Worm (Caenorhabditis elegans) whole organism, L4 larva: ENCODE data around the gene F59G1.4.
"Not testable (repeated sequence)": the region's sequence is repeated elsewhere in the genome, so short reads cannot be mapped to it uniquely, and the experiment has no call there.

Experiments used
- F26F4.8 ChIP-seq: fragments of 200-800 bp; sonication (Bioruptor generic); conservative IDR thresholded peaks from 2 replicates; pipeline ENCODE4 v1.3.6; 2022; ENCODE audit warnings: missing genetic modification characterization, missing compliant biosample characterization
- F37D6.2 ChIP-seq: sonication (generic microtip); optimal IDR thresholded peaks from 2 replicates; lab custom pipeline; 2016; ENCODE audit warnings: mild to moderate bottlenecking, missing genetic modification characterization, missing compliant biosample characterization
- F49E8.2 ChIP-seq: sonication (generic microtip); optimal IDR thresholded peaks from 2 replicates; lab custom pipeline; 2016; ENCODE audit warnings: missing compliant biosample characterization, mild to moderate bottlenecking, missing genetic modification characterization, borderline replicate concordance
- R02D3.7 ChIP-seq: fragments of 150-350 bp; sonication (generic microtip); optimal IDR thresholded peaks from 3 replicates; lab custom pipeline; 2014; ENCODE audit warnings: missing biosample characterization, missing genetic modification characterization
- T20F7.1 ChIP-seq: fragments of 200-800 bp; sonication (Bioruptor generic); optimal IDR thresholded peaks from 2 replicates; lab custom pipeline; 2018; ENCODE audit warnings: mild to moderate bottlenecking, missing genetic modification characterization, missing compliant biosample characterization
- T26A8.4 ChIP-seq: fragments of 200-800 bp; sonication (Bioruptor generic); IDR thresholded peaks from 2 replicates; pipeline ENCODE4 v1.3.6; 2022; ENCODE audit warnings: missing genetic modification characterization, missing compliant biosample characterization
- aha-1 ChIP-seq: fragments of 150-350 bp; peaks from one replicate; lab custom pipeline; 2014; ENCODE audit warnings: missing biosample characterization, missing genetic modification characterization
- ama-1 ChIP-seq: fragments of 150-350 bp; optimal IDR thresholded peaks from 2 replicates; lab custom pipeline; 2014; ENCODE audit warnings: inconsistent platforms, mixed read lengths
- attf-4 ChIP-seq: sonication (generic microtip); optimal IDR thresholded peaks from 3 replicates; lab custom pipeline; 2017; ENCODE audit warnings: missing biosample characterization, missing genetic modification characterization
- ceh-62 ChIP-seq: sonication (generic microtip); optimal IDR thresholded peaks from 2 replicates; lab custom pipeline; 2017; ENCODE audit warnings: missing biosample characterization, missing genetic modification characterization
- daf-16 ChIP-seq, 3 experiments: sonication (generic microtip); optimal IDR thresholded peaks; 2 replicates each; lab custom pipeline; 2016 to 2017; ENCODE audit warnings: missing genetic modification characterization in 3 of 3, missing genetic modification reagents in 3 of 3, mild to moderate bottlenecking in 2 of 3, missing compliant biosample characterization in 2 of 3, missing biosample characterization in 1 of 3, moderate library complexity in 1 of 3
- dmd-8 ChIP-seq: fragments of 200-800 bp; sonication (Bioruptor generic); IDR thresholded peaks from 2 replicates; pipeline ENCODE4 v1.3.6; 2022; ENCODE audit warnings: missing genetic modification characterization, missing compliant biosample characterization
- dmd-9 ChIP-seq: fragments of 200-800 bp; sonication (Bioruptor generic); IDR thresholded peaks from 2 replicates; pipeline ENCODE4 v1.3.6; 2022; ENCODE audit warnings: missing genetic modification reagents, missing genetic modification characterization, missing compliant biosample characterization
- dve-1 ChIP-seq: sonication (generic microtip); optimal IDR thresholded peaks from 2 replicates; lab custom pipeline; 2017; ENCODE audit warnings: antibody characterized with exemption, mild to moderate bottlenecking, missing genetic modification characterization, missing compliant biosample characterization; ENCODE audit not compliant: insufficient read depth
- egl-43 ChIP-seq: fragments of 200-800 bp; sonication (Bioruptor generic); IDR thresholded peaks from 2 replicates; pipeline ENCODE4 v1.3.6; 2022; ENCODE audit warnings: missing genetic modification reagents, missing genetic modification characterization, missing compliant biosample characterization
- fkh-10 ChIP-seq: fragments of 150-350 bp; optimal IDR thresholded peaks from 2 replicates; lab custom pipeline; 2014; ENCODE audit warnings: missing biosample characterization, missing genetic modification reagents, missing genetic modification characterization
- fos-1 ChIP-seq: fragments of 150-350 bp; optimal IDR thresholded peaks from 2 replicates; lab custom pipeline; 2014; ENCODE audit warnings: missing biosample characterization, missing genetic modification characterization
- gei-8 ChIP-seq: fragments of 200-800 bp; sonication (Bioruptor generic); optimal IDR thresholded peaks from 2 replicates; lab custom pipeline; 2018; ENCODE audit warnings: mild to moderate bottlenecking, missing genetic modification characterization, missing compliant biosample characterization
- hif-1 ChIP-seq, 2 experiments: sonication (generic microtip); optimal IDR thresholded peaks; 2 replicates each; lab custom pipeline; 2016 to 2017; ENCODE audit warnings: missing compliant biosample characterization in 2 of 2, missing genetic modification characterization in 2 of 2, missing genetic modification reagents in 2 of 2, missing genotype in 2 of 2, mild to moderate bottlenecking in 1 of 2
- hlh-30 ChIP-seq: sonication (generic microtip); optimal IDR thresholded peaks from 2 replicates; lab custom pipeline; 2017; ENCODE audit warnings: antibody characterized with exemption, mild to moderate bottlenecking, missing genetic modification characterization, missing compliant biosample characterization; ENCODE audit not compliant: insufficient read depth
- jun-1 ChIP-seq: fragments of 150-350 bp; optimal IDR thresholded peaks from 2 replicates; lab custom pipeline; 2014; ENCODE audit warnings: missing biosample characterization, missing genetic modification reagents, missing genetic modification characterization
- lin-1 ChIP-seq: fragments of 200-800 bp; sonication (Bioruptor generic); IDR thresholded peaks from 2 replicates; pipeline ENCODE4 v1.3.6; 2022; ENCODE audit warnings: missing genetic modification reagents, missing genetic modification characterization, missing compliant biosample characterization
- lin-13 ChIP-seq: fragments of 150-350 bp; optimal IDR thresholded peaks from 2 replicates; lab custom pipeline; 2014; ENCODE audit warnings: missing biosample characterization, missing genetic modification reagents, missing genetic modification characterization
- lin-39 ChIP-seq: fragments of 150-350 bp; optimal IDR thresholded peaks from 2 replicates; lab custom pipeline; 2014; ENCODE audit warnings: missing biosample characterization, missing genetic modification reagents, missing genetic modification characterization
- lsy-2 ChIP-seq, 2 experiments: fragments of 150-350 bp in 1 of 2; sonication (generic microtip) in 1 of 2; optimal IDR thresholded peaks; 2 replicates each; lab custom pipeline; 2014 to 2017; ENCODE audit warnings: missing biosample characterization in 2 of 2, missing genetic modification characterization in 2 of 2
- madf-5 ChIP-seq, 2 experiments: fragments of 200-800 bp; sonication (Bioruptor generic); IDR thresholded peaks; 2 replicates each; pipeline ENCODE4 v1.3.6; 2022; ENCODE audit warnings: missing compliant biosample characterization in 2 of 2, missing genetic modification characterization in 2 of 2
- mdl-1 ChIP-seq, 2 experiments: fragments of 150-350 bp in 1 of 2; sonication (generic microtip) in 1 of 2; optimal IDR thresholded peaks; 2 replicates each; lab custom pipeline; 2014 to 2017; ENCODE audit warnings: missing biosample characterization in 2 of 2, missing genetic modification characterization in 2 of 2
- mep-1 ChIP-seq: fragments of 150-350 bp; sonication (generic microtip); optimal IDR thresholded peaks from 3 replicates; lab custom pipeline; 2014; ENCODE audit warnings: missing biosample characterization, missing genetic modification characterization
- mes-2 ChIP-seq: sonication (generic microtip); optimal IDR thresholded peaks from 2 replicates; lab custom pipeline; 2016; ENCODE audit warnings: missing genotype, mild to moderate bottlenecking, missing genetic modification characterization, missing compliant biosample characterization; ENCODE audit not compliant: poor library complexity, severe bottlenecking
- mxl-2 ChIP-seq: fragments of 200-800 bp; sonication (Bioruptor generic); conservative IDR thresholded peaks from 2 replicates; pipeline ENCODE4 v1.3.6; 2022; ENCODE audit warnings: missing genetic modification reagents, missing genetic modification characterization, missing compliant biosample characterization
- nhr-10 ChIP-seq: fragments of 150-350 bp; optimal IDR thresholded peaks from 2 replicates; lab custom pipeline; 2014; ENCODE audit warnings: missing biosample characterization, missing genetic modification characterization
- nhr-237 ChIP-seq: sonication (generic microtip); optimal IDR thresholded peaks from 2 replicates; lab custom pipeline; 2017; ENCODE audit warnings: missing biosample characterization, missing genetic modification characterization
- nhr-28 ChIP-seq: fragments of 150-350 bp; optimal IDR thresholded peaks from 2 replicates; lab custom pipeline; 2014; ENCODE audit warnings: missing biosample characterization, missing genetic modification characterization
- nhr-6 ChIP-seq: fragments of 150-350 bp; optimal IDR thresholded peaks from 2 replicates; lab custom pipeline; 2014; ENCODE audit warnings: missing biosample characterization, missing genetic modification characterization
- nhr-77 ChIP-seq: fragments of 150-350 bp; optimal IDR thresholded peaks from 2 replicates; lab custom pipeline; 2014; ENCODE audit warnings: missing biosample characterization, missing genetic modification characterization
- pha-4 ChIP-seq, 2 experiments: fragments of 150-350 bp in 1 of 2; fragments of 200-800 bp in 1 of 2; sonication (Bioruptor generic) in 1 of 2; IDR thresholded peaks in 1 of 2; optimal IDR thresholded peaks in 1 of 2; 2 replicates each; pipeline versions ENCODE4 v1.3.6 to Lab custom; 2014 to 2022; ENCODE audit warnings: missing genetic modification characterization in 2 of 2, missing genetic modification reagents in 2 of 2, missing biosample characterization in 1 of 2, missing compliant biosample characterization in 1 of 2
- pqm-1 ChIP-seq: sonication (generic microtip); optimal IDR thresholded peaks from 2 replicates; lab custom pipeline; 2017; ENCODE audit warnings: missing biosample characterization, missing genetic modification characterization
- saeg-2 ChIP-seq: fragments of 200-800 bp; sonication (Bioruptor generic); IDR thresholded peaks from 2 replicates; pipeline ENCODE4 v1.3.6; 2022; ENCODE audit warnings: missing genetic modification reagents, missing genetic modification characterization, missing compliant biosample characterization
- sdz-12 ChIP-seq: fragments of 200-800 bp; sonication (Bioruptor generic); optimal IDR thresholded peaks from 2 replicates; lab custom pipeline; 2018; ENCODE audit warnings: mild to moderate bottlenecking, missing genetic modification characterization, missing compliant biosample characterization
- tra-1 ChIP-seq: fragments of 200-800 bp; sonication (Bioruptor generic); IDR thresholded peaks from 2 replicates; pipeline ENCODE4 v1.3.6; 2022; ENCODE audit warnings: missing genetic modification reagents, missing genetic modification characterization, missing compliant biosample characterization
- unc-130 ChIP-seq: sonication (generic microtip); optimal IDR thresholded peaks from 2 replicates; lab custom pipeline; 2016; ENCODE audit warnings: missing genetic modification reagents, missing genetic modification characterization, missing compliant biosample characterization
- vab-7 ChIP-seq: fragments of 200-800 bp; sonication (Bioruptor generic); IDR thresholded peaks from 2 replicates; pipeline ENCODE4 v1.3.6; 2022; ENCODE audit warnings: missing genetic modification reagents, missing genetic modification characterization, missing compliant biosample characterization
- zfp-2 ChIP-seq: sonication (generic microtip); optimal IDR thresholded peaks from 2 replicates; lab custom pipeline; 2016; ENCODE audit warnings: mild to moderate bottlenecking, missing genetic modification characterization, missing compliant biosample characterization
- zfp-3 ChIP-seq: fragments of 200-800 bp; sonication (Bioruptor generic); conservative IDR thresholded peaks from 2 replicates; pipeline ENCODE4 v1.3.6; 2022; ENCODE audit warnings: missing genetic modification reagents, missing genetic modification characterization, missing compliant biosample characterization

The F59G1.4 gene

DNA sequence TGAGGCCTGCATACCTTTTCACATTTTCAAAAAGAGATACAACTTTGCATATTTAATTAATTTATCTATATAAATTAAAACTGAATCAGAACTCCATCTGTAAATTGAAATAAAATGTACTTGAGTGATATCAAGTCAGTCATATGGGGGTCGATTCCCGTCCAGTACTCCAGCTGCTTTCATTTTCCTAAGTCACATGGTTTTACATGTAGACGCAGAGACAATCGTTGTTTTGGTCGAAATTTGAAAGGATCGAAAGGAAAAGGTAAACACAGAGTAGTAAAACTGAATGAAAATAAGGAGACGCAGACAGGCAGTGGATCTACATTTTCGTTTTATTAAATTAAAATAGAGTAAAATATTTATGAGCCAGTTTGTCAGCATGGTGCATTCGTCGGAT lies 21.8 kb upstream of the F59G1.4 start:
- TF ChIP-seq dve-1 (tag; lab: Kevin White, UChicago) (peak; percentile 54), tra-1 (no peak), daf-16 (GFP tag; optimal IDR thresholded peaks at IDR 0.05; lab: Kevin White, UChicago) (no peak), daf-16 (tag; optimal IDR thresholded peaks at IDR 0.05; lab: Kevin White, UChicago) (peak; percentile 49), pha-4 (GFP tag; IDR thresholded peaks at IDR 0.05; lab: Robert Waterston, UW) (no peak), pha-4 (tag; optimal IDR thresholded peaks at IDR 0.05; lab: Kevin White, UChicago) (peak; percentile 4), hlh-30 (peak; percentile 88), ceh-62 (tag; lab: Kevin White, UChicago) (no peak), nhr-28 (tag; lab: Kevin White, UChicago) (peak; percentile 69), aha-1 (tag; lab: Kevin White, UChicago) (peak; percentile 75), lsy-2 (tag; optimal IDR thresholded peaks at IDR 0.05; lab: Kevin White, UChicago) (peak in 1 of 2 experiments; percentile 11), mdl-1 (tag; optimal IDR thresholded peaks at IDR 0.05; lab: Kevin White, UChicago) (peak in 1 of 2 experiments; percentile 28), madf-5 (GFP tag; IDR thresholded peaks at IDR 0.05; lab: Robert Waterston, UW) (no peak), nhr-77 (peak; percentile 17), mxl-2 (no peak), mes-2 (tag; lab: Kevin White, UChicago) (peak; percentile 24)

DNA sequence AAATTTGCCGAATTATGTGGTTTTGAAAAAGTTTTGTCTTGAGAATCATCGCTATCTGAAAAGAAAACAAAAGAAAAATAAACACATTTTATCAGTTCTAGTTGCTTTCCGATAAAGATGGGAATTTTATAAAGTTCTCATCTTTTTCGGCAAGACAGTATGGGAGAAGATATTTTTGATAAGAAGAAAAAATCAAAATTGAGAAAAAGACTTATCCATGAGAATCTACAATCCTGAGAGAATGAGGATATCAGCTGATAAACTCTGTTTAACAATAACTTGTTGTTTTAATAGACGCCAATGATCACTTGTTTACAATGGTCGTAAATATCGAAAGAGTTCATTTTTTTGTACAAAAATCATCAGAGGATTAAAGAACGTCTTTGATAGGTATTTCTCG lies 19.9 kb upstream of the F59G1.4 start, which contains the start of gene F55C12.6:
F55C12.6 (minus strand) TSS at position 101 of the 400 bp plus-strand sequence.
- TF ChIP-seq saeg-2 (GFP tag; lab: Robert Waterston, UW) (no peak), aha-1 (tag; lab: Kevin White, UChicago) (no peak), daf-16 (GFP tag; optimal IDR thresholded peaks at IDR 0.05; lab: Kevin White, UChicago) (no peak), daf-16 (tag; optimal IDR thresholded peaks at IDR 0.05; lab: Kevin White, UChicago) (peak; percentile 52), T26A8.4 (GFP tag; lab: Robert Waterston, UW) (no peak), lin-13 (GFP tag; lab: Kevin White, UChicago) (no peak), mep-1 (tag; lab: Kevin White, UChicago) (no peak)

DNA sequence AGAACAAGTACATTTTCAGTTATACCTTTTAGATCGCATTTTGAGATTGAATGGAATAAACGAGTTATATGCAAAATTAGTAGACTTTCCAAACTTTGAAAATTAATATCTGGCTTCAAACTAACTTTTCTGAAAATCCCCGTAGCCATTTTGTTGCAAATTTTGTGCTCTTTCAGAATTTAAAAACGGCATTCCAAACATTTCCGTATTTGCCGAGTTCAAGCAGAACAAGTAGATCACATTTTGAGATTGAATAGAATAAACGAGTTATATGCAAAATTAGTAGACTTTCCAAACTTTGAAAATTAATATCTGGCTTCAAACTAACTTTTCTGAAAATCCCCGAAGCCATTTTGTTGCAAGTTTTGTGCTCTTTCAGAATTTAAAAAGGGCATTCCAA lies 19.5 kb upstream of the F59G1.4 start, which contains the start of gene F55C12.2:
F55C12.2 (plus strand) TSS at position 301 of the 400 bp plus-strand sequence.
- TF ChIP-seq fos-1, attf-4, F49E8.2 (tag; lab: Kevin White, UChicago): not testable (repeated sequence)

DNA sequence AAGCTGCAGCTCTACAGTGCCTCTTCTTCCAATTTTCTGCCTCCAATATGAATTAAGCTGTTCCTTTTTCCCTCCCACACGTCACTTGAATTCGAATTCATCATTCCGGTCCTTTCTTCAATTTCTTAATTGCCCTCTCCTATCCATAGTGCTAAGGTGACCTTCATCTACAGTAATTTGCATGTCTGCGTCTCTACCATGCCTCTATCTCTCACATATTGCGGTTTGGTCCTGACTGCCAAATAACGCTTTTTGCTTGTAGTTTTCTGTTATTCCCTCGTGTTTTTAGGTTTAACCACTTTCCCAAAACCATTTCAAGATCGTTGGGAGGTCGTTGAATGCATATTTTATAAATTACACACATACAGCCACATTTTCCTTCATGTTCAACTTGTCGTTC lies 15.3 kb upstream of the F59G1.4 start:
- TF ChIP-seq jun-1 (tag; lab: Kevin White, UChicago) (no peak), F26F4.8 (no peak), pqm-1 (no peak), ceh-62 (tag; lab: Kevin White, UChicago) (no peak), nhr-10 (tag; lab: Kevin White, UChicago) (no peak), nhr-28 (tag; lab: Kevin White, UChicago) (peak; percentile 30), zfp-3 (GFP tag; lab: Robert Waterston, UW) (no peak), hlh-30 (peak; percentile 24), ama-1 (no peak), gei-8 (GFP tag; lab: Kevin White, UChicago) (no peak), dmd-9 (GFP tag; lab: Robert Waterston, UW) (no peak)

DNA sequence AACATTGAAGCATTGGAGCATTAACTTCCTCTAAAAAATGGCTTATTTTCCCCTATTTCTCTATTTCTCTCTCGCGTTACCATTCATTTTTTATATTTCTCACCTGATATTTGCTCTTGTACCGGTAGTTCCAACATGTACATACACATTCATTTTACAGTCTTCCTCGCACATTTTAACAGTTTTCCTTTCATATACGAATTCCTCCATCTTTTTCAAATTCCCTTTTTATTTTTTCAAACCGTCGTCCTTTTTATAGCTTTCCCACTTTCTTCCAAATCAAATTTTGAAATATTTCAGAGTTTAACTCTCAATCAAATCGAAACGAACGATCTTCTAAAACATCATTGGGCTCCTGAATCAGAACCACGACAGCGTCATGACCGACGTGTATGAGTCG lies 11.7 kb upstream of the F59G1.4 start, which contains the start of gene rfip-1:
rfip-1 (plus strand) TSS at position 301 of the 400 bp plus-strand sequence.
- no peak for TF ChIP-seq sdz-12
- no peak for TF ChIP-seq hif-1 (tag; optimal IDR thresholded peaks at IDR 0.05; lab: Kevin White, UChicago)
- TF ChIP-seq vab-7 (GFP tag; lab: Robert Waterston, UW), result no peak
- no peak for TF ChIP-seq R02D3.7 (tag; lab: Kevin White, UChicago)
- TF ChIP-seq zfp-2 (tag; lab: Kevin White, UChicago), result no peak
- no peak for TF ChIP-seq lin-39 (tag; lab: Kevin White, UChicago)
- no peak for TF ChIP-seq F37D6.2
- TF ChIP-seq nhr-6 (tag; lab: Kevin White, UChicago), result no peak
- no peak for TF ChIP-seq T20F7.1 (GFP tag; lab: Kevin White, UChicago)
- no peak for TF ChIP-seq fkh-10
- TF ChIP-seq dmd-8 (GFP tag; lab: Robert Waterston, UW), result no peak
- no peak for TF ChIP-seq egl-43 (GFP tag; lab: Robert Waterston, UW)
- no peak for TF ChIP-seq unc-130
- TF ChIP-seq lin-1, result no peak
- TF ChIP-seq nhr-237 (tag; lab: Kevin White, UChicago), result no peak
- TF ChIP-seq, all 104 proteins: peak for 0
